Worm (Caenorhabditis elegans): ENCODE data around the gene Y116A8C.10.

- no peak for TF ChIP-seq klf-2 (GFP tag; conservative IDR thresholded peaks at IDR 0.05)
- no peak for TF ChIP-seq ztf-23 (GFP tag; IDR thresholded peaks at IDR 0.05)
Observed at ce11 chrIV:16920041-16920440, 18.9 kb downstream of the Y116A8C.10 start, which contains the start of gene nep-23.

All from whole organism, midembryonic.